Fruit fly (Drosophila melanogaster): ENCODE measurements around the gene w.

DNA sequence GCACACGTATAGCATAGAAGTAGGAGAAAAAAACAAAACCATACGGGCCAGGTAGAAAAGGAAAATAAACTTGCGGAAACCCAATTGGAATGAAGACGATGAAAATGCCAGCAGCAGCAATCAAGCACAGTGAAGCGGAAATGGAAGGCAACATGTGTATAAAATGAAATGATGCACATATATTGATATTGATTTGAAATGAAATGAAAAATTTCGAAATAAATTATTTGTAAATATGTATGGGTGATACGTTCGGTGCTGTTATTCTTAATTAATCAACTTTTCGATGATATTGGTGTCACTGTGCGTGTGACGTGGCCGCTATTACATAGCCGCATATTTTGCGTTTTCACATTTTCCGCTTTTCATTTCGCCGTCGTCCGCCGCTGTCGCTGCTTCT is 16.8 kb upstream of the w start:
- TF ChIP-seq CG8319 (GFP tag; optimal IDR thresholded peaks at IDR 0.05) (no peak), acj6 (GFP tag; optimal IDR thresholded peaks at IDR 0.05) (no peak)

Data from whole organism, prepupa.